Worm (Caenorhabditis elegans) whole organism, L4 larva: ENCODE data around the gene C50F4.4.

Source experiments
- ama-1 ChIP-seq: fragments of 150-350 bp; optimal IDR thresholded peaks from 2 replicates; lab custom pipeline; 2014; ENCODE audit warnings: inconsistent platforms, mixed read lengths
- lin-38 ChIP-seq: fragments of 200-800 bp; sonication (Bioruptor generic); IDR thresholded peaks from 2 replicates; pipeline ENCODE4 v1.3.6; 2022; ENCODE audit warnings: missing genetic modification reagents, missing genetic modification characterization, missing compliant biosample characterization

DNA sequence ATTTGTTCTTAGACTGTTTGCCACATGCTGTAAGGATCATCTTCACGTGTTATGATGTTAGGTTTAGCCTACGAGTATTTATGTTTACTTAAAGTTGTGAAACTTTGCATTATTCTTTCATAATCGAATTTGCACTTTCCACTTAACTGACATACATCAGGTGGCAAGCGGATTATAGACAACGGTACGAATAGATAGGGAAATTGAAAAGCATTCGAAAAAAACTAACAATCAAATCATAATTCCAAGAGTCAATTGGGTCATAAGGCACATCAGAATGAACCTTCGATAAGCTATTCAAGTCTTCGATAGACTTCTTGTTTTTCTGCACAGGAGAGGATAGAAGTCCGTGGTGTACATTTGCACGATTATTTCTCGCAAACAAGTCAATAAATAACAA, 44.1 kb upstream of the C50F4.4 start:
- TF ChIP-seq ama-1 (lab: Kevin White, UChicago) (no peak), lin-38 (GFP tag; lab: Robert Waterston, UW) (no peak)
